Worm (Caenorhabditis elegans): ENCODE results near the gene rog-1.

DNA sequence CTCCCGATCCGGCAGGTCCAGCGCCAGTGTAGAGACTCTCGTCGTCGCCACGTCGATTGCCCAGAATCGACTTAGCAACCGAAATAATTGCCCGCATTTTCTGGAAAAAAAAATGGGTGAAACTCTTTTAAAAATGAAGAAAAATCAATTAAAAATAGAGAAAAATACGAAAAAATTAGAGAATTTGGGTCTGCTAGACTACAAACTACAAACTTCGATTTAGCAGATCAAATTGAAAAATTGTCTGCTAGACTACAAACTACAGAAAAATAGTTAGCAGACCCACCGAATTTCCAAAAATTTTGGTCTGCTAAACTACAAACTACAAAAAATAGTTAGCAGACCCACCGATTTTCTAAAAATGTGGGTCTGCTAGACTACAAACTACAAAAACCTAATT lies at the start of gene rog-1:
- TF ChIP-seq mab-9 (GFP tag; IDR thresholded peaks at IDR 0.05) (no peak), swsn-7 (tag; optimal IDR thresholded peaks at IDR 0.05) (no peak), elt-3 (tag; optimal IDR thresholded peaks at IDR 0.05) (no peak), unc-62 (GFP tag; optimal IDR thresholded peaks at IDR 0.05) (no peak), skn-1 (tag; optimal IDR thresholded peaks at IDR 0.05) (no peak), fkh-10 (GFP tag; optimal IDR thresholded peaks at IDR 0.05) (no peak)
